Fruit fly (Drosophila melanogaster): ENCODE measurements around the gene NTPase.

NTPase gene

DNA sequence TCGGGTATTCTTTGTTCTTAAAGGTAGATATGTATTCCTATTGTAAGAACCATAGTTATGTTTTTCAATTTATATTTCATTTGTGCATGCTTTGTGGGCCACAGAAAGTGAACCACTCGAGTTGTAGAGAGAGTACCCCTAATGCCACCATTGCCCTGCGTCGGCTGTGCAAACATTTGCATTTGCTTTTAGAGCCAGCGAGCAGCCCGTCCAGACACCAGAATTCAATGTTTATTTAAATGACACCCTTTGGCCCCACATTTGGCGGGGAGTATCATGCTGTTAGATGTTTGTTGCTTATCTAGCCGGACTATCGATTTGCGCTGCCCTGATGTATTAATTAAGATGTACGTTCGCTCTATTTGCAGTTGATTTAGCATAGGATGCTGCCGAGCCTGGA lies 21.0 kb downstream of the NTPase start (continued):
- TF ChIP-seq fd102C (GFP tag; optimal IDR thresholded peaks at IDR 0.05) (peak; percentile 14), emc (GFP tag; optimal IDR thresholded peaks at IDR 0.05) (no peak), BtbVII (GFP tag; optimal IDR thresholded peaks at IDR 0.05) (peak; percentile 27), Kr (GFP tag; optimal IDR thresholded peaks at IDR 0.05) (peak; percentile 10), Nf-YB (GFP tag; optimal IDR thresholded peaks at IDR 0.05) (no peak), CG17186 (GFP tag; optimal IDR thresholded peaks at IDR 0.05) (peak; percentile 14), nau (GFP tag; optimal IDR thresholded peaks at IDR 0.05) (peak; percentile 13), CG34224 (GFP tag; IDR thresholded peaks at IDR 0.05; ENCODE audit: partially characterized antibody) (no peak), disco-r (GFP tag; optimal IDR thresholded peaks at IDR 0.05) (peak; percentile 2), CG17568 (GFP tag; optimal IDR thresholded peaks at IDR 0.05) (peak; percentile 62), PHDP (tag; optimal IDR thresholded peaks at IDR 0.05) (peak; percentile 24), Side (GFP tag; optimal IDR thresholded peaks at IDR 0.05) (peak; percentile 7), CG15696 (tag; optimal IDR thresholded peaks at IDR 0.05) (peak; percentile 2), NfI (GFP tag; optimal IDR thresholded peaks at IDR 0.05) (peak; percentile 16), Asciz (GFP tag; optimal IDR thresholded peaks at IDR 0.05) (peak; percentile 50), CrebB (tag; optimal IDR thresholded peaks at IDR 0.05) (peak; percentile 9), unpg (GFP tag; optimal IDR thresholded peaks at IDR 0.05) (peak; percentile 16), CG18764 (GFP tag; optimal IDR thresholded peaks at IDR 0.05) (peak; percentile 32), stc (GFP tag; IDR thresholded peaks at IDR 0.05) (peak; percentile 26; the same call in 1 of the 2 replicates), CG11695 (GFP tag; IDR thresholded peaks at IDR 0.05) (peak; percentile 63), tup (GFP tag; optimal IDR thresholded peaks at IDR 0.05) (peak; percentile 17), pan (optimal IDR thresholded peaks at IDR 0.05) (no peak), pan (GFP tag; optimal IDR thresholded peaks at IDR 0.05 in 1 of 2, IDR thresholded peaks at IDR 0.05 in 1 of 2) (peak in 1 of 2 experiments; percentile 5), CG12659 (GFP tag; optimal IDR thresholded peaks at IDR 0.05) (peak; percentile 24), D19A (tag; optimal IDR thresholded peaks at IDR 0.05) (peak; percentile 34), ATbp (GFP tag; optimal IDR thresholded peaks at IDR 0.05) (peak; percentile 70), Sox100B (GFP tag; optimal IDR thresholded peaks at IDR 0.05) (peak; percentile 21), Awh (GFP tag; IDR thresholded peaks at IDR 0.05) (peak; percentile 24; the same call in 1 of the 2 replicates), lola (GFP tag; optimal IDR thresholded peaks at IDR 0.05) (no peak), dysf (GFP tag; IDR thresholded peaks at IDR 0.05) (0 out of 3 replicates have a peak, but pooled peaks have one; percentile 6), Fer1 (GFP tag; optimal IDR thresholded peaks at IDR 0.05) (peak; percentile 8), CG15011 (GFP tag; optimal IDR thresholded peaks at IDR 0.05) (peak; percentile 34), Blimp-1 (GFP tag; optimal IDR thresholded peaks at IDR 0.05) (peak; percentile 32), Xrp1 (GFP tag; IDR thresholded peaks at IDR 0.05) (peak; percentile 57), knrl (GFP tag; IDR thresholded peaks at IDR 0.05; ENCODE audit: partially characterized antibody) (no peak), CG11093 (GFP tag; IDR thresholded peaks at IDR 0.05) (no peak), CG6175 (GFP tag; IDR thresholded peaks at IDR 0.05) (no peak), CG16779 (GFP tag; IDR thresholded peaks at IDR 0.05) (no peak), odd (GFP tag; optimal IDR thresholded peaks at IDR 0.05) (peak; percentile 55), HLH3B (GFP tag; IDR thresholded peaks at IDR 0.05) (peak; percentile 18; the same call in 1 of the 2 replicates), CG1233 (GFP tag; optimal IDR thresholded peaks at IDR 0.05) (peak; percentile 30), Bdp1 (GFP tag; optimal IDR thresholded peaks at IDR 0.05) (no peak), ftz-f1 (GFP tag; optimal IDR thresholded peaks at IDR 0.05) (no peak), otp (GFP tag; IDR thresholded peaks at IDR 0.05) (peak; percentile 66; the same call in 1 of the 3 replicates), CG1529 (GFP tag; optimal IDR thresholded peaks at IDR 0.05) (peak; percentile 0), D (optimal IDR thresholded peaks at IDR 0.05) (no peak), D (GFP tag; optimal IDR thresholded peaks at IDR 0.05) (peak; percentile 4), HHEX (GFP tag; optimal IDR thresholded peaks at IDR 0.05) (peak; percentile 33), CG33557 (GFP tag; optimal IDR thresholded peaks at IDR 0.05) (peak; percentile 21), CG15601 (tag; optimal IDR thresholded peaks at IDR 0.05) (peak; percentile 16)

Measured in whole organism, embryonic.